Fruit fly (Drosophila melanogaster): ENCODE data around the gene CG10185.

CG10185 gene

dm6 chr3R:16024110-16024509 is 43.3 kb downstream of the CG10185 start:
- no peak for TF ChIP-seq Eip93F (GFP tag; optimal IDR thresholded peaks at IDR 0.05)
- no peak for TF ChIP-seq eg (GFP tag; IDR thresholded peaks at IDR 0.05)

- no peak for TF ChIP-seq Ets21C (GFP tag; optimal IDR thresholded peaks at IDR 0.05)
- TF ChIP-seq acj6 (GFP tag; optimal IDR thresholded peaks at IDR 0.05): peak; percentile 9
- peak; percentile 1 for TF ChIP-seq Met (GFP tag; optimal IDR thresholded peaks at IDR 0.05)
- no peak for TF ChIP-seq CG15336 (GFP tag; IDR thresholded peaks at IDR 0.05)
- TF ChIP-seq eg (GFP tag; IDR thresholded peaks at IDR 0.05): no peak
- peak; percentile 11 for TF ChIP-seq lz (GFP tag; optimal IDR thresholded peaks at IDR 0.05)
- no peak for TF ChIP-seq dac (GFP tag; optimal IDR thresholded peaks at IDR 0.05)
- no peak for TF ChIP-seq CG6808 (GFP tag; optimal IDR thresholded peaks at IDR 0.05)
- no peak for TF ChIP-seq CG6163 (GFP tag; IDR thresholded peaks at IDR 0.05)
- TF ChIP-seq CG8319 (GFP tag; optimal IDR thresholded peaks at IDR 0.05): no peak
- no peak for TF ChIP-seq ss (GFP tag; optimal IDR thresholded peaks at IDR 0.05)
- peak; percentile 63 for TF ChIP-seq svp (GFP tag)
- TF ChIP-seq Eip78C (GFP tag): peak; percentile 63
Measured at dm6 chr3R:16023627-16024026, 43.8 kb downstream of the CG10185 start.

dm6 chr3R:16022005-16022404 is 45.4 kb downstream of the CG10185 start:
- TF ChIP-seq CG4318 (GFP tag; optimal IDR thresholded peaks at IDR 0.05) (no peak), svp (GFP tag) (peak; percentile 39)

- TF ChIP-seq fkh (GFP tag; optimal IDR thresholded peaks at IDR 0.05) (peak; percentile 29), CG16779 (tag; optimal IDR thresholded peaks at IDR 0.05) (no peak), CG11762 (GFP tag; optimal IDR thresholded peaks at IDR 0.05; ENCODE audit: insufficient read depth) (no peak), vri (GFP tag; optimal IDR thresholded peaks at IDR 0.05) (peak; percentile 0), CG8632 (GFP tag; optimal IDR thresholded peaks at IDR 0.05) (no peak)
Measured at dm6 chr3R:16014573-16014972, 52.8 kb downstream of the CG10185 start.

dm6 chr3R:16013580-16013979 is 53.8 kb downstream of the CG10185 start:
- TF ChIP-seq esn (GFP tag; optimal IDR thresholded peaks at IDR 0.05) (no peak), fd59A (GFP tag; optimal IDR thresholded peaks at IDR 0.05) (no peak), acj6 (GFP tag; optimal IDR thresholded peaks at IDR 0.05) (no peak), CG34406 (GFP tag; optimal IDR thresholded peaks at IDR 0.05) (no peak), CG3032 (tag; optimal IDR thresholded peaks at IDR 0.05) (no peak)

- peak; percentile 72 for TF ChIP-seq vri (GFP tag; optimal IDR thresholded peaks at IDR 0.05)
- peak; percentile 58 for TF ChIP-seq fkh (GFP tag; optimal IDR thresholded peaks at IDR 0.05)
- no peak for TF ChIP-seq Lpt (GFP tag; optimal IDR thresholded peaks at IDR 0.05)
Measured at dm6 chr3R:16011698-16012332, 55.6 kb downstream of the CG10185 start.

All from whole organism, prepupa.